Fruit fly (Drosophila melanogaster) whole organism, embryonic: ENCODE measurements around the gene ppk26.

ENCODE experiments used
- Adf1 ChIP-seq: fragments of 200-800 bp; sonication (Bioruptor generic); IDR thresholded peaks from 2 replicates; pipeline ENCODE4 v1.3.6; 2022; ENCODE audit warnings: missing biosample characterization, missing genetic modification characterization
- Atf-2 ChIP-seq: fragments of 200-800 bp; sonication (Bioruptor generic); optimal IDR thresholded peaks from 2 replicates; lab custom pipeline; 2016; ENCODE audit warnings: missing biosample characterization, missing genetic modification characterization
- Bdp1 ChIP-seq: fragments of 200-800 bp; sonication (Bioruptor generic); optimal IDR thresholded peaks from 3 replicates; lab custom pipeline; 2016; ENCODE audit warnings: missing biosample characterization, missing genetic modification characterization
- BtbVII ChIP-seq: fragments of 200-800 bp; sonication (Bioruptor generic); optimal IDR thresholded peaks from 3 replicates; lab custom pipeline; 2017; ENCODE audit warnings: missing biosample characterization, mild to moderate bottlenecking, missing genetic modification characterization
- CG10979 ChIP-seq: fragments of 200-800 bp; sonication (Bioruptor generic); optimal IDR thresholded peaks from 2 replicates; lab custom pipeline; 2018; ENCODE audit warnings: missing biosample characterization, mild to moderate bottlenecking, missing genetic modification characterization, moderate library complexity
- CG11504 ChIP-seq: fragments of 200-800 bp; sonication (Bioruptor generic); optimal IDR thresholded peaks from 3 replicates; lab custom pipeline; 2019; ENCODE audit warnings: missing biosample characterization, mild to moderate bottlenecking, missing genetic modification characterization, moderate library complexity
- CG11723 ChIP-seq: fragments of 200-800 bp; sonication (Bioruptor generic); optimal IDR thresholded peaks from 2 replicates; lab custom pipeline; 2017; ENCODE audit warnings: missing biosample characterization, mild to moderate bottlenecking, missing genetic modification characterization
- CG12104 ChIP-seq: fragments of 200-800 bp; sonication (Bioruptor generic); optimal IDR thresholded peaks from 3 replicates; lab custom pipeline; 2016; ENCODE audit warnings: missing biosample characterization, missing genetic modification characterization
- CG12155 ChIP-seq: fragments of 200-800 bp; sonication (Bioruptor generic); optimal IDR thresholded peaks from 3 replicates; lab custom pipeline; 2016; ENCODE audit warnings: missing biosample characterization, missing genetic modification characterization
- CG13624 ChIP-seq: fragments of 200-800 bp; sonication (Bioruptor generic); optimal IDR thresholded peaks from 2 replicates; lab custom pipeline; 2016; ENCODE audit warnings: missing biosample characterization, missing genetic modification characterization
- CG13775 ChIP-seq: fragments of 200-800 bp; sonication (Bioruptor generic); optimal IDR thresholded peaks from 3 replicates; lab custom pipeline; 2017; ENCODE audit warnings: missing biosample characterization, mild to moderate bottlenecking, missing genetic modification characterization
- CG14965 ChIP-seq: fragments of 200-800 bp; sonication (Bioruptor generic); optimal IDR thresholded peaks from 2 replicates; lab custom pipeline; 2016; ENCODE audit warnings: missing biosample characterization, missing genetic modification characterization, borderline replicate concordance
- CG16779 ChIP-seq: fragments of 200-800 bp; sonication (Bioruptor generic); IDR thresholded peaks from 2 replicates; pipeline ENCODE4 v1.3.6; 2022; ENCODE audit warnings: missing biosample characterization, missing genetic modification characterization
- CG16815 ChIP-seq: fragments of 200-800 bp; sonication (Bioruptor generic); optimal IDR thresholded peaks from 3 replicates; lab custom pipeline; 2017; ENCODE audit warnings: missing biosample characterization, mild to moderate bottlenecking, missing genetic modification characterization
- CG17361 ChIP-seq: fragments of 200-800 bp; sonication (Bioruptor generic); IDR thresholded peaks from 3 replicates; pipeline ENCODE4 v1.3.6; 2022; ENCODE audit warnings: missing biosample characterization, missing genetic modification characterization
- CG18476 ChIP-seq: fragments of 200-800 bp; sonication (Bioruptor generic); optimal IDR thresholded peaks from 2 replicates; lab custom pipeline; 2016; ENCODE audit warnings: missing biosample characterization, mild to moderate bottlenecking, missing genetic modification characterization
- CG18619 ChIP-seq: fragments of 200-800 bp; sonication (Bioruptor generic); optimal IDR thresholded peaks from 3 replicates; lab custom pipeline; 2017; ENCODE audit warnings: missing biosample characterization, mild to moderate bottlenecking, missing genetic modification characterization
- CG2678 ChIP-seq: fragments of 200-800 bp; sonication (Bioruptor generic); optimal IDR thresholded peaks from 3 replicates; lab custom pipeline; 2019; ENCODE audit warnings: missing biosample characterization, mild to moderate bottlenecking, missing genetic modification characterization, moderate library complexity
- CG2712 ChIP-seq: fragments of 200-800 bp; optimal IDR thresholded peaks from 3 replicates; lab custom pipeline; 2019; ENCODE audit warnings: missing biosample characterization, mild to moderate bottlenecking, missing genetic modification characterization, moderate library complexity
- CG2875 ChIP-seq: fragments of 200-800 bp; sonication (Bioruptor generic); optimal IDR thresholded peaks from 2 replicates; lab custom pipeline; 2017; ENCODE audit warnings: missing biosample characterization, mild to moderate bottlenecking, missing genetic modification characterization, missing genetic modification reagents
- CG30020 ChIP-seq: fragments of 200-800 bp; optimal IDR thresholded peaks from 2 replicates; lab custom pipeline; 2019; ENCODE audit warnings: missing biosample characterization, mild to moderate bottlenecking, missing genetic modification characterization, moderate library complexity
- CG33557 ChIP-seq: fragments of 200-800 bp; sonication (Bioruptor generic); optimal IDR thresholded peaks from 2 replicates; lab custom pipeline; 2019; ENCODE audit warnings: missing biosample characterization, mild to moderate bottlenecking, missing genetic modification characterization, moderate library complexity
- CG6175 ChIP-seq: fragments of 200-800 bp; sonication (Bioruptor generic); IDR thresholded peaks from 3 replicates; pipeline ENCODE4 v1.3.6; 2022; ENCODE audit warnings: missing biosample characterization, missing genetic modification characterization
- CG7987 ChIP-seq: fragments of 200-800 bp; sonication (Bioruptor generic); optimal IDR thresholded peaks from 2 replicates; lab custom pipeline; 2018; ENCODE audit warnings: missing biosample characterization, mild to moderate bottlenecking, missing genetic modification characterization, moderate library complexity
- CG8281 ChIP-seq: fragments of 200-800 bp; sonication (Bioruptor generic); optimal IDR thresholded peaks from 2 replicates; lab custom pipeline; 2018; ENCODE audit warnings: missing biosample characterization, mild to moderate bottlenecking, missing genetic modification characterization, moderate library complexity
- CG9797 ChIP-seq: fragments of 200-800 bp; sonication (Bioruptor generic); optimal IDR thresholded peaks from 3 replicates; lab custom pipeline; 2018; ENCODE audit warnings: missing biosample characterization, mild to moderate bottlenecking, missing genetic modification characterization
- CTCF ChIP-seq: fragments of 200-800 bp; sonication (Bioruptor generic); optimal IDR thresholded peaks from 2 replicates; lab custom pipeline; 2017; ENCODE audit warnings: missing biosample characterization, mild to moderate bottlenecking, missing genetic modification characterization, moderate library complexity
- CoRest ChIP-seq: fragments of 200-800 bp; sonication (Bioruptor generic); optimal IDR thresholded peaks from 3 replicates; lab custom pipeline; 2018; ENCODE audit warnings: missing biosample characterization, mild to moderate bottlenecking, missing genetic modification characterization, moderate library complexity
- Deaf1 ChIP-seq: fragments of 200-800 bp; optimal IDR thresholded peaks from 3 replicates; lab custom pipeline; 2019; ENCODE audit warnings: missing biosample characterization, mild to moderate bottlenecking, missing genetic modification characterization, moderate library complexity
- E2f2 ChIP-seq: fragments of 200-800 bp; sonication (Bioruptor generic); IDR thresholded peaks from 2 replicates; pipeline ENCODE4 v1.3.6; 2022; ENCODE audit warnings: missing biosample characterization, missing genetic modification characterization
- Ets65A ChIP-seq: fragments of 200-800 bp; sonication (Bioruptor generic); peaks from one replicate; lab custom pipeline; 2016; ENCODE audit warnings: missing biosample characterization, missing genetic modification characterization
- Lhr ChIP-seq: fragments of 200-800 bp; sonication (Bioruptor generic); optimal IDR thresholded peaks from 3 replicates; lab custom pipeline; 2017; ENCODE audit warnings: mild to moderate bottlenecking, missing biosample characterization, missing genetic modification reagents, missing genetic modification characterization
- Lpt ChIP-seq: fragments of >200 bp; optimal IDR thresholded peaks from 2 replicates; lab custom pipeline; 2018; ENCODE audit warnings: missing biosample characterization, missing genetic modification characterization
- Med ChIP-seq: fragments of 200-800 bp; sonication (Bioruptor generic); peaks from one replicate; lab custom pipeline; 2016; ENCODE audit warnings: missing biosample characterization, missing genetic modification characterization, mild to moderate bottlenecking, inconsistent platforms, moderate library complexity
- Oli ChIP-seq: fragments of 200-800 bp; sonication (Bioruptor generic); optimal IDR thresholded peaks from 2 replicates; lab custom pipeline; 2018; ENCODE audit warnings: missing biosample characterization, mild to moderate bottlenecking, missing genetic modification characterization, moderate library complexity
- Sry-δ ChIP-seq: fragments of 200-800 bp; sonication (Bioruptor generic); optimal IDR thresholded peaks from 2 replicates; lab custom pipeline; 2016; ENCODE audit warnings: missing biosample characterization, missing genetic modification characterization
- bowl ChIP-seq: fragments of 200-800 bp; sonication (Bioruptor generic); IDR thresholded peaks from 2 replicates; pipeline ENCODE4 v1.3.6; 2022; ENCODE audit warnings: missing biosample characterization, missing genetic modification characterization
- dati ChIP-seq: fragments of 200-800 bp; sonication (Bioruptor generic); IDR thresholded peaks from 2 replicates; pipeline ENCODE4 v1.3.6; 2022; ENCODE audit warnings: missing biosample characterization, missing genetic modification characterization
- gfzf ChIP-seq: fragments of 200-800 bp; sonication (Bioruptor generic); optimal IDR thresholded peaks from 2 replicates; lab custom pipeline; 2016; ENCODE audit warnings: missing biosample characterization, mild to moderate bottlenecking, missing genetic modification characterization, moderate library complexity
- lmd ChIP-seq: fragments of 200-800 bp; sonication (Bioruptor generic); IDR thresholded peaks from 2 replicates; pipeline ENCODE4 v1.3.6; 2022; ENCODE audit warnings: missing biosample characterization, missing genetic modification characterization
- nau ChIP-seq: fragments of 200-800 bp; sonication (Bioruptor generic); optimal IDR thresholded peaks from 3 replicates; lab custom pipeline; 2017; ENCODE audit warnings: missing biosample characterization, mild to moderate bottlenecking, missing genetic modification characterization, missing genetic modification reagents
- pan ChIP-seq, 4 experiments: fragments of >200 bp in 3 of 4; fragments of 200-800 bp in 1 of 4; sonication (Bioruptor generic) in 1 of 4; optimal IDR thresholded peaks in 3 of 4; IDR thresholded peaks in 1 of 4; 2 replicates each; pipeline versions ENCODE4 v1.3.6 to Lab custom; 2017 to 2022; ENCODE audit warnings: missing biosample characterization in 2 of 4, missing genetic modification characterization in 2 of 4, mixed read lengths in 1 of 4
- pita ChIP-seq: fragments of 200-800 bp; sonication (Bioruptor generic); optimal IDR thresholded peaks from 2 replicates; lab custom pipeline; 2017; ENCODE audit warnings: missing biosample characterization, mild to moderate bottlenecking, missing genetic modification characterization
- ro ChIP-seq: fragments of 200-800 bp; sonication (Bioruptor generic); IDR thresholded peaks from 2 replicates; pipeline ENCODE4 v1.3.6; 2022; ENCODE audit warnings: missing biosample characterization, missing genetic modification characterization
- seq ChIP-seq: fragments of 200-800 bp; sonication (Bioruptor generic); IDR thresholded peaks from 2 replicates; pipeline ENCODE4 v1.3.6; 2022; ENCODE audit warnings: missing biosample characterization, missing genetic modification characterization
- slou ChIP-seq: fragments of 200-800 bp; sonication (Bioruptor generic); optimal IDR thresholded peaks from 3 replicates; lab custom pipeline; 2016; ENCODE audit warnings: missing biosample characterization, missing genetic modification characterization
- tin ChIP-seq: fragments of 200-800 bp; sonication (Bioruptor generic); optimal IDR thresholded peaks from 3 replicates; lab custom pipeline; 2016; ENCODE audit warnings: missing biosample characterization, missing genetic modification characterization
- usp ChIP-seq: fragments of >200 bp; optimal IDR thresholded peaks from 2 replicates; lab custom pipeline; 2017; ENCODE audit warnings: missing biosample characterization, missing genetic modification characterization
- wor ChIP-seq: fragments of 200-800 bp; sonication (Bioruptor generic); IDR thresholded peaks from 2 replicates; pipeline ENCODE4 v1.3.6; 2022; ENCODE audit warnings: missing biosample characterization, missing genetic modification characterization

ppk26 gene

dm6 chr3L:7432811-7433324 is 23.1 kb upstream of the ppk26 start (continued):
- TF ChIP-seq dati (GFP tag; lab: Robert Waterston, UW) (no peak), Med (peak; percentile 30)

- TF ChIP-seq BtbVII = no peak
- TF ChIP-seq lmd (GFP tag; lab: Robert Waterston, UW) = peak; percentile 49
- no peak for TF ChIP-seq Lpt
- TF ChIP-seq CG7987 = no peak
- TF ChIP-seq nau (GFP tag; lab: Kevin White, UChicago) = no peak
- no peak for TF ChIP-seq Atf-2 (GFP tag; lab: Kevin White, UChicago)
- TF ChIP-seq CG2712 = peak; percentile 46
- TF ChIP-seq Oli (tag; lab: Kevin White, UChicago) = peak; percentile 1
- no peak for TF ChIP-seq Bdp1 (GFP tag; lab: Kevin White, UChicago)
- no peak for TF ChIP-seq CG16815 (GFP tag; lab: Kevin White, UChicago)
- TF ChIP-seq seq = no peak
- TF ChIP-seq CG12155 = no peak
- TF ChIP-seq CG12104 (GFP tag; lab: Kevin White, UChicago) = no peak
- TF ChIP-seq CG14965 (GFP tag; lab: Kevin White, UChicago) = no peak
- TF ChIP-seq CG9797 = no peak
- no peak for TF ChIP-seq CG13624 (GFP tag; lab: Kevin White, UChicago)
- TF ChIP-seq CoRest = peak; percentile 34
- peak; percentile 40 for TF ChIP-seq CG11504 (tag; lab: Kevin White, UChicago)
- TF ChIP-seq ro (GFP tag; lab: Robert Waterston, UW) = no peak
- TF ChIP-seq CG13775 (GFP tag; lab: Kevin White, UChicago) = no peak
- TF ChIP-seq pita (GFP tag; lab: Kevin White, UChicago) = no peak
- no peak for TF ChIP-seq CG6175 (GFP tag; lab: Robert Waterston, UW)
- no peak for TF ChIP-seq gfzf (GFP tag; lab: Kevin White, UChicago)
- TF ChIP-seq CG11723 (GFP tag; lab: Kevin White, UChicago) = no peak
- TF ChIP-seq tin (GFP tag; lab: Kevin White, UChicago) = no peak
- TF ChIP-seq CG8281 (tag; lab: Kevin White, UChicago) = peak; percentile 74
- peak; percentile 59 for TF ChIP-seq CG10979 (tag; lab: Kevin White, UChicago)
- TF ChIP-seq CTCF = no peak
- TF ChIP-seq wor (GFP tag; lab: Robert Waterston, UW) = no peak
- no peak for TF ChIP-seq CG2875 (GFP tag; lab: Kevin White, UChicago)
- TF ChIP-seq Adf1 (GFP tag; lab: Robert Waterston, UW) = peak; percentile 34; the same call in 1 of the 2 replicates
- no peak for TF ChIP-seq Lhr (GFP tag; lab: Kevin White, UChicago)
- no peak for TF ChIP-seq slou (GFP tag; lab: Kevin White, UChicago)
- peak; percentile 28; the same call in 1 of the 3 replicates for TF ChIP-seq CG17361 (GFP tag; lab: Robert Waterston, UW)
- no peak for TF ChIP-seq CG30020 (tag; lab: Kevin White, UChicago)
- no peak for TF ChIP-seq CG16779 (GFP tag; lab: Robert Waterston, UW)
- peak; percentile 9 for TF ChIP-seq CG18619
- no peak for TF ChIP-seq CG33557 (GFP tag; lab: Kevin White, UChicago)
- no peak for TF ChIP-seq Ets65A
- TF ChIP-seq CG2678 (tag; lab: Kevin White, UChicago) = peak; percentile 48
- TF ChIP-seq pan (optimal IDR thresholded peaks at IDR 0.05; lab: Kevin White, UChicago) = no peak
- TF ChIP-seq pan (GFP tag; optimal IDR thresholded peaks at IDR 0.05 in 1 of 2, IDR thresholded peaks at IDR 0.05 in 1 of 2) = no peak
- TF ChIP-seq bowl (GFP tag; lab: Robert Waterston, UW) = no peak
- TF ChIP-seq Deaf1 (tag; lab: Kevin White, UChicago) = no peak
- TF ChIP-seq E2f2 (GFP tag; lab: Robert Waterston, UW) = 0 out of 2 replicates have a peak, but pooled peaks have one; percentile 12
- no peak for TF ChIP-seq usp
- no peak for TF ChIP-seq Sry-δ (GFP tag; lab: Kevin White, UChicago)
- no peak for TF ChIP-seq CG18476 (GFP tag; lab: Kevin White, UChicago)
Measured at dm6 chr3L:7433325-7433827, 22.6 kb upstream of the ppk26 start.
